Fruit fly (Drosophila melanogaster): ENCODE data around the gene Tbcc.

The Tbcc gene

DNA sequence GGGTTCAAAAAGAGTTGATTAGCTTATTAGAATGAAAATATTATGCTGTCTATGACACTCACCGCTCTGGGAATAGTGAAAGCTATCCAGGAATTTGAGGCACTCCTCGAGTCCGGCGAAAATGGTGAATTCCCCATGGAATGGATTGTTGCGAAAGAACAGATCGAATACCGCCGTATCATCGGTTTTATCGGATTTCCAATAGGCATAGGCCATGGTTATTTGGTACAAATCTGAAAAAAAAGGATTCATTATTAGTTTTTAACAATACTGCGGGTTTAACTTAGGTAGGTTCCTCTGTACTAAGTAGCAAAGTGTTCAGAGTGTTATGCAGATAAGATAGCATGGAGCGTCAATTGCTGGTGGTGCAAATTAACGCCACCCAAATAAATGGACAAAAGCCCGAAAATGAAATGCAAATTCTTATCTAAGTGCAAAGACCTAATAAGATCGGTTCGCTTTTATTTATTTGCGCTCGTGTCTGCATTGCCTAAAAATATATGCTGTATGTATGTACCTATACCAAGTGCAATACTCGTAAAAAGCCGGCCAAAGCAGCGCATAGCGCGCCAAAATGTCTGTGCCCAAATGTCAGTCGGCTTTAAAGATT lies 8.2 kb upstream of the Tbcc start:
- no peak for TF ChIP-seq CG17801 (GFP tag; optimal IDR thresholded peaks at IDR 0.05; ENCODE audit: partially characterized antibody)

DNA sequence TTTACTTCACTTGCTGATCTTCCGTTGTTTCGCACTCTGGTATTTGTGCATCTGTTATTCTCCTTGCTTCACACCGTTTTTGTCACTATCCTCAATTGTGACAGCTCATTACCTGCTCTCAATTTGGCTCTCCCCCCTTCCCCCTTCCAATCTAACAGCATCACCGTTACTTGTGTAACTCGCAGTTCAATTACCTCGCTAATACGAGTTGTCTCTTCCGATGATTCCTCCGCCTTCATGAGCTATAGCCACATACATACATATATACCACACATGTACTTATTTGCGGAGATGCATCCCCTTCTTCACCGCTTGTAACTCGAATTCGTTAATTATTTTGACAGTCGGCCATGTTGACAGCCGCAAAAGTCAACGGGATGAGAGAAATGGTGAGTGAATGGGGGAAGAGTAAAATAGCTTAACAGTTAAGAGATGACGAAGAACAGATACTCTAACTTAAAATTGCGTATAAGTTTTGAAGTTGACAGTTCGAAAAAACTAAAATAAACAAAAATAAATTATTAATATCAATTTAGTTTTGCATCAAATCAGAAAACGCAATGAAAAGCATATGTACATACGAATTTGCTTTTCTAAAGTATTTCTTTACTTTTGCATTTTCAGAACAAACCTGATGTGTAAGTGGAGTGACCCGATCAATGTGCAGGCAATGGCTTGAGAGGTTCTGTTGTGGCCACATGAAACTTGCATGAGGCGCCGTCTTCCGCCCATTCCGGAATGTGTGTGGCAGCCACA lies 2.1 kb downstream of the Tbcc start:
- peak; percentile 44 for TF ChIP-seq CG17801 (GFP tag; optimal IDR thresholded peaks at IDR 0.05; ENCODE audit: partially characterized antibody)

DNA sequence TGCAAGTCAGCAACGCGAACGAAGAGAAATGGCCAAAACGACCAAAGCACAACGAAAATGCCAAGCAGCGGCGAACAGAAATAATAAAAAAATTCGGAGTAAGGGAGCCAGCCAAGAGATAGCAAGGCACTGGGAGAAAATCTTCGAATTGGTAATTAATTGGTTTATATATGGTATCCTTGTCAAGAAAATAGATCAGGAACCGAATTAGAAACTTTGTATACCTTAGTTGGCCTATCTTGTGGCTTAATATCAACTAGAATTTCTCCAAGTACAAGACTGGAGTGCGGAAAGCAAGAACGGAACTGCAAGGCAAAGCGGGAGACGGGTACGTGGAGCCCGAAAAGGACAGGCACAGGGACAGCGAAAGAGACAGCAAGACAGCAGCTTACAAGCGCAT lies 7.6 kb downstream of the Tbcc start:
- TF ChIP-seq CG17801 (GFP tag; optimal IDR thresholded peaks at IDR 0.05; ENCODE audit: partially characterized antibody) = no peak

DNA sequence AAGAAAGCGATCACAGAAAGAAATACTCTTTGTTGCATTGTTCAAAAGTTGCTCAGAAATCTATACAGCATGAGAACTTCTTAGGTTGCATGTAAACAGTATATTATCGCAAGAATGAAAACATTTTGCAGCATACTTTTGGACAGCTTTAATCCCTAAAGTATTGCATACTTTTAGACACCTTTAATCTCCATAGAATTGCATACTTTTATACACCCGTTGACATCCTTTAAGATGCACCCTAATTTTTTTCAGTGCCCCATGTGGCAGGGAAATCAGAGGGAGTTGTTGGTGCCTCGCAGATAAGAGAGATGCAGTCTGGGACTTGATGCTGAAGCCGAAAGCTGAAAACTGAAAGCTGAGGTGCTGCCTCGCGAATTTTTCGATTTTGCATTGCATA lies 8.2 kb downstream of the Tbcc start:
- no peak for TF ChIP-seq CG17801 (GFP tag; optimal IDR thresholded peaks at IDR 0.05; ENCODE audit: partially characterized antibody)

DNA sequence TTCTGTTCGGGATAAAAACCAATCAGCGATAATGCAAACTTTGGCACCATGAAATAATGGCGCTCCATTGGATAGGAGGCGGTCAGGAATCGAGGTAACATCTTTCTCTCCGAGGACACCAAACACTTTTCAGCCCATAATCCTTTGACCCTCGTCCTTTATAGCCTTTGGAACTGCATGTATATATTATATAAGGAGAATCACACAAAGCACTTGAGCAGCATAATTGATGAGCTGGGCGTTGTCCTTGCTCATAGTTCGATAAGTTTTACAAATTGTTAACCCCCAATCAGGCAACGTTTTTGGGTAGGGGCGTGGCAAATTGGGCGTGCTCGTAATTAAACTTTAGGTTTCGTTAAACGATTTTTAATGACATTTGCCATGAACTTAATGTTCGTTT lies 21.6 kb downstream of the Tbcc start, which contains the start of gene Or24a:
Gene Or24a, minus strand, starts transcription at position 101 of the 400 bp plus-strand sequence.
- no peak for TF ChIP-seq CG17801 (GFP tag; optimal IDR thresholded peaks at IDR 0.05; ENCODE audit: partially characterized antibody)

DNA sequence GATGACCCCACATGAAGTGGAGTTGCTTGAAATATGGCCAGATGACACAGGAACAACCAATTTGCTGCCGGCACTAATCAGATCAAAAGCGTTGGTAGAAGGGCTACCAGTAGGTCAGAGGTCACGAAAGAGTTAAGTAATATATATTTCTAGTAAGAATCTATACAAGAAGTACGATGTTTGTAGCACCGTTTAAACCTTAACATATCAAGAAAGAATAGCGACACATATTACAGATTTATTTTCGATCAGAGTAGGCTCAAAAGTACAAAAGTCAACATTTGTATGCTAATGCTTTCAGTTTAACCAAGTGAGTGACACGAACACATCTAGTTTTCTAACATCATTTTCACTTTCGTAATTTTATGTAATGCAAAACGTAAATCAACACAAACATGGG lies 38.6 kb downstream of the Tbcc start, which contains the start of gene CG2955:
Gene CG2955, plus strand, starts transcription at position 301 of the 400 bp plus-strand sequence.
- TF ChIP-seq CG17801 (GFP tag; optimal IDR thresholded peaks at IDR 0.05; ENCODE audit: partially characterized antibody) = no peak

DNA sequence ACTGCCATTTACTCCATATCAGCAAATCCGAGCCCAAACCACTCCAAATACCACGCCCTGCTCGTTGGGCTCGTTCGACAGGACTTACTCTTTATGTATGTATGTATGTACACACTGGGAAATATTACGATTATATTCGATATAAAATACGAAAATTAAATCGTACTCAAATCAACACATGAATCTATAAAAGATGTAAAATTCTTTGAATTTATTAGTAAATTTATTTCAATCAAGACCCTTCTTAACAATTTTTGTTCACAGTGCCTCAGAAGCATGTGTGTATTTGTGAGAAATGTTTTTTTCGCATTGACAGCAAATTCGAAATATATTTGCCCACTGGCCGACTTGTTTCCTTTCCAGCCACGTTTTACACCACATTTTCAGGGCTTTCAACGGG lies 41.3 kb downstream of the Tbcc start:
- no peak for TF ChIP-seq CG17801 (GFP tag; optimal IDR thresholded peaks at IDR 0.05; ENCODE audit: partially characterized antibody)

All from ovary, adult (tissue).